Worm (Caenorhabditis elegans) whole organism, L2 larva: ENCODE measurements around the gene F55B11.5.

ENCODE experiments used
- C34F6.9 ChIP-seq: fragments of 150-350 bp; optimal IDR thresholded peaks from 2 replicates; lab custom pipeline; 2014; ENCODE audit warnings: missing biosample characterization, missing genetic modification characterization
- Y55F3AM.14 ChIP-seq: fragments of 200-800 bp; sonication (Bioruptor generic); optimal IDR thresholded peaks from 2 replicates; lab custom pipeline; 2018; ENCODE audit warnings: mild to moderate bottlenecking, missing genetic modification characterization, missing compliant biosample characterization
- ZK546.5 ChIP-seq: sonication (generic microtip); optimal IDR thresholded peaks from 2 replicates; lab custom pipeline; 2017; ENCODE audit warnings: missing biosample characterization, missing genetic modification characterization
- aly-2 ChIP-seq: fragments of 150-350 bp; optimal IDR thresholded peaks from 2 replicates; lab custom pipeline; 2014; ENCODE audit warnings: missing biosample characterization, missing genetic modification characterization
- ama-1 ChIP-seq: fragments of 150-350 bp; optimal IDR thresholded peaks from 2 replicates; lab custom pipeline; 2018; ENCODE audit warnings: inconsistent platforms
- blmp-1 ChIP-seq: sonication (generic microtip); optimal IDR thresholded peaks from 2 replicates; lab custom pipeline; 2017; ENCODE audit warnings: missing genetic modification characterization, mild to moderate bottlenecking, missing compliant biosample characterization, antibody characterized with exemption, moderate library complexity; ENCODE audit not compliant: insufficient read depth
- ceh-16 ChIP-seq: fragments of 150-350 bp; optimal IDR thresholded peaks from 2 replicates; lab custom pipeline; 2014; ENCODE audit warnings: missing biosample characterization, missing genetic modification characterization
- ceh-82 ChIP-seq: fragments of 150-350 bp; optimal IDR thresholded peaks from 2 replicates; lab custom pipeline; 2014; ENCODE audit warnings: missing biosample characterization, missing genetic modification characterization
- dmd-4 ChIP-seq: sonication (generic microtip); optimal IDR thresholded peaks from 2 replicates; lab custom pipeline; 2017; ENCODE audit warnings: missing biosample characterization, missing genetic modification characterization
- elt-1 ChIP-seq: fragments of 150-350 bp; optimal IDR thresholded peaks from 2 replicates; lab custom pipeline; 2014; ENCODE audit warnings: missing biosample characterization, missing genetic modification characterization
- elt-3 ChIP-seq: sonication (generic microtip); optimal IDR thresholded peaks from 2 replicates; lab custom pipeline; 2017; ENCODE audit warnings: missing biosample characterization, missing genetic modification characterization
- fos-1 ChIP-seq: fragments of 150-350 bp; optimal IDR thresholded peaks from 2 replicates; lab custom pipeline; 2014; ENCODE audit warnings: missing biosample characterization, missing genetic modification characterization
- gmeb-1 ChIP-seq: fragments of 150-350 bp; optimal IDR thresholded peaks from 2 replicates; lab custom pipeline; 2014; ENCODE audit warnings: missing biosample characterization, missing genetic modification characterization
- lin-11 ChIP-seq: fragments of 150-350 bp; sonication (generic microtip); optimal IDR thresholded peaks from 2 replicates; lab custom pipeline; 2014; ENCODE audit warnings: missing biosample characterization, missing genetic modification characterization, inconsistent platforms, mixed read lengths
- lin-39 ChIP-seq: fragments of 150-350 bp; optimal IDR thresholded peaks from 2 replicates; lab custom pipeline; 2014; ENCODE audit warnings: missing biosample characterization, missing genetic modification reagents, missing genetic modification characterization
- mdl-1 ChIP-seq, 2 experiments: fragments of 150-350 bp in 1 of 2; sonication (generic microtip) in 1 of 2; optimal IDR thresholded peaks; 2 replicates each; lab custom pipeline; 2017; ENCODE audit warnings: missing biosample characterization in 2 of 2, missing genetic modification characterization in 2 of 2
- nhr-10 ChIP-seq: sonication (generic microtip); optimal IDR thresholded peaks from 2 replicates; lab custom pipeline; 2017; ENCODE audit warnings: missing biosample characterization, missing genetic modification characterization
- nhr-11 ChIP-seq: fragments of 150-350 bp; optimal IDR thresholded peaks from 2 replicates; lab custom pipeline; 2014; ENCODE audit warnings: missing biosample characterization, missing genetic modification characterization
- nhr-12 ChIP-seq: fragments of 150-350 bp; optimal IDR thresholded peaks from 2 replicates; lab custom pipeline; 2014; ENCODE audit warnings: missing biosample characterization, missing genetic modification characterization
- nhr-129 ChIP-seq: fragments of 150-350 bp; optimal IDR thresholded peaks from 2 replicates; lab custom pipeline; 2014; ENCODE audit warnings: missing biosample characterization, missing genetic modification characterization
- nhr-23 ChIP-seq: fragments of 150-350 bp; optimal IDR thresholded peaks from 2 replicates; lab custom pipeline; 2014; ENCODE audit warnings: missing biosample characterization, missing genetic modification reagents, missing genetic modification characterization
- nhr-237 ChIP-seq: fragments of 150-350 bp; optimal IDR thresholded peaks from 2 replicates; lab custom pipeline; 2014; ENCODE audit warnings: missing biosample characterization, missing genetic modification characterization
- nhr-25 ChIP-seq: fragments of 150-350 bp; sonication (generic microtip); optimal IDR thresholded peaks from 3 replicates; lab custom pipeline; 2014; ENCODE audit warnings: missing biosample characterization, missing genetic modification characterization
- nhr-6 ChIP-seq: fragments of 150-350 bp; optimal IDR thresholded peaks from 2 replicates; lab custom pipeline; 2014; ENCODE audit warnings: missing biosample characterization, missing genetic modification characterization
- nhr-77 ChIP-seq: fragments of 150-350 bp; optimal IDR thresholded peaks from 2 replicates; lab custom pipeline; 2014; ENCODE audit warnings: missing biosample characterization, missing genetic modification characterization
- sem-4 ChIP-seq: fragments of 150-350 bp; optimal IDR thresholded peaks from 2 replicates; lab custom pipeline; 2014; ENCODE audit warnings: missing biosample characterization, missing genetic modification reagents, missing genetic modification characterization
- skn-1 ChIP-seq: sonication (generic microtip); optimal IDR thresholded peaks from 2 replicates; lab custom pipeline; 2017; ENCODE audit warnings: missing biosample characterization, missing genetic modification characterization
- sma-3 ChIP-seq: sonication (generic microtip); optimal IDR thresholded peaks from 2 replicates; lab custom pipeline; 2016; ENCODE audit warnings: missing genetic modification reagents, missing genetic modification characterization, missing compliant biosample characterization
- sma-9 ChIP-seq, 2 experiments: fragments of 150-350 bp in 1 of 2; sonication (generic microtip) in 1 of 2; optimal IDR thresholded peaks; 2 replicates each; lab custom pipeline; 2014 to 2016; ENCODE audit warnings: missing genetic modification characterization in 2 of 2, mild to moderate bottlenecking in 1 of 2, missing biosample characterization in 1 of 2, missing compliant biosample characterization in 1 of 2, missing genetic modification reagents in 1 of 2, moderate library complexity in 1 of 2
- unc-62 ChIP-seq: fragments of 150-350 bp; optimal IDR thresholded peaks from 2 replicates; lab custom pipeline; 2014; ENCODE audit warnings: missing biosample characterization, missing genetic modification reagents, missing genetic modification characterization
- zag-1 ChIP-seq: fragments of 150-350 bp; optimal IDR thresholded peaks from 2 replicates; lab custom pipeline; 2014; ENCODE audit warnings: missing biosample characterization, missing genetic modification characterization
- ztf-1 ChIP-seq: fragments of 200-800 bp; sonication (Bioruptor generic); conservative IDR thresholded peaks from 2 replicates; pipeline ENCODE4 v1.3.6; 2022; ENCODE audit warnings: missing genetic modification characterization, missing compliant biosample characterization
- ztf-4 ChIP-seq: fragments of 150-350 bp; optimal IDR thresholded peaks from 2 replicates; lab custom pipeline; 2014; ENCODE audit warnings: missing biosample characterization, missing genetic modification characterization

F55B11.5 gene

ce11 chrIV:14387766-14388553, 39.5 kb upstream of the F55B11.5 start:
- TF ChIP-seq ceh-82 (tag; lab: Kevin White, UChicago) (no peak), ztf-4 (tag; lab: Kevin White, UChicago) (no peak), nhr-6 (tag; lab: Kevin White, UChicago) (no peak), nhr-11 (tag; lab: Kevin White, UChicago) (no peak), zag-1 (tag; lab: Kevin White, UChicago) (no peak), nhr-77 (tag; lab: Kevin White, UChicago) (no peak), elt-3 (tag; lab: Kevin White, UChicago) (no peak), C34F6.9 (tag; lab: Kevin White, UChicago) (no peak), sma-9 (GFP tag; optimal IDR thresholded peaks at IDR 0.05; lab: Kevin White, UChicago) (no peak), sma-9 (tag; optimal IDR thresholded peaks at IDR 0.05; lab: Kevin White, UChicago) (no peak), ceh-16 (tag; lab: Kevin White, UChicago) (no peak), aly-2 (tag; lab: Kevin White, UChicago) (no peak), dmd-4 (tag; lab: Kevin White, UChicago) (no peak), lin-11 (tag; lab: Kevin White, UChicago) (no peak), ama-1 (lab: Kevin White, UChicago) (no peak), gmeb-1 (tag; lab: Kevin White, UChicago) (no peak)

ce11 chrIV:14389070-14389469, 38.4 kb upstream of the F55B11.5 start:
- peak; percentile 10 for TF ChIP-seq fos-1 (tag; lab: Kevin White, UChicago)
- no peak for TF ChIP-seq ztf-1 (GFP tag; lab: Robert Waterston, UW)
- peak; percentile 10 for TF ChIP-seq ceh-16 (tag; lab: Kevin White, UChicago)
- peak; percentile 65 for TF ChIP-seq nhr-129 (tag; lab: Kevin White, UChicago)
- TF ChIP-seq ama-1 (lab: Kevin White, UChicago): no peak
- peak; percentile 35 for TF ChIP-seq nhr-25
- TF ChIP-seq blmp-1 (tag; lab: Kevin White, UChicago): peak; percentile 47

- TF ChIP-seq nhr-25: peak; percentile 15
- peak; percentile 10 for TF ChIP-seq sem-4 (tag; lab: Kevin White, UChicago)
- peak; percentile 14 for TF ChIP-seq nhr-129 (tag; lab: Kevin White, UChicago)
- no peak for TF ChIP-seq elt-1 (tag; lab: Kevin White, UChicago)
- no peak for TF ChIP-seq ztf-1 (GFP tag; lab: Robert Waterston, UW)
Observed at ce11 chrIV:14390023-14390614, 37.4 kb upstream of the F55B11.5 start.

ce11 chrIV:14391268-14391667, 36.2 kb upstream of the F55B11.5 start:
- TF ChIP-seq C34F6.9 (tag; lab: Kevin White, UChicago) (no peak), nhr-77 (tag; lab: Kevin White, UChicago) (no peak), nhr-237 (tag; lab: Kevin White, UChicago) (no peak), ztf-1 (GFP tag; lab: Robert Waterston, UW) (no peak), skn-1 (tag; lab: Kevin White, UChicago) (no peak), nhr-12 (tag; lab: Kevin White, UChicago) (no peak)

ce11 chrIV:14391746-14392145, 35.7 kb upstream of the F55B11.5 start:
- TF ChIP-seq fos-1 (tag; lab: Kevin White, UChicago) (no peak), sma-3 (peak; percentile 26), sem-4 (tag; lab: Kevin White, UChicago) (peak; percentile 18), unc-62 (GFP tag; lab: Kevin White, UChicago) (no peak), nhr-25 (peak; percentile 34), blmp-1 (tag; lab: Kevin White, UChicago) (peak; percentile 27), Y55F3AM.14 (GFP tag; lab: Kevin White, UChicago) (no peak), nhr-129 (tag; lab: Kevin White, UChicago) (peak; percentile 44)
- TF ChIP-seq, all 48 proteins: peak for 5

ce11 chrIV:14393838-14394237, 33.7 kb upstream of the F55B11.5 start, which contains the start of gene clc-8:
Gene clc-8, plus strand, starts transcription at chrIV:14394138.
- TF ChIP-seq Y55F3AM.14 (GFP tag; lab: Kevin White, UChicago) (no peak), sma-9 (GFP tag; optimal IDR thresholded peaks at IDR 0.05; lab: Kevin White, UChicago) (no peak), sma-9 (tag; optimal IDR thresholded peaks at IDR 0.05; lab: Kevin White, UChicago) (no peak), mdl-1 (tag; optimal IDR thresholded peaks at IDR 0.05; lab: Kevin White, UChicago) (no peak), lin-39 (tag; lab: Kevin White, UChicago) (no peak), nhr-23 (no peak), nhr-10 (tag; lab: Kevin White, UChicago) (no peak), gmeb-1 (tag; lab: Kevin White, UChicago) (no peak), nhr-6 (tag; lab: Kevin White, UChicago) (no peak), ZK546.5 (tag; lab: Kevin White, UChicago) (no peak), ztf-1 (GFP tag; lab: Robert Waterston, UW) (no peak)
